Worm (Caenorhabditis elegans): ENCODE measurements around the gene K07F5.14.

K07F5.14 gene

ce11 chrIV:9849624-9850023 is 12.4 kb upstream of the K07F5.14 start, which contains the start of gene K07F5.8:
Gene K07F5.8 (minus strand): TSS chrIV:9849724.
- no peak for TF ChIP-seq ceh-90 (tag; optimal IDR thresholded peaks at IDR 0.05)

ce11 chrIV:9850931-9851330 is 11.1 kb upstream of the K07F5.14 start, which contains the start of gene ssp-10:
Gene ssp-10 (minus strand): TSS chrIV:9851031.
- TF ChIP-seq tlp-1 (tag; optimal IDR thresholded peaks at IDR 0.05) (no peak), fkh-8 (tag; optimal IDR thresholded peaks at IDR 0.05) (no peak), zip-4 (GFP tag; optimal IDR thresholded peaks at IDR 0.05) (no peak), unc-130 (tag; optimal IDR thresholded peaks at IDR 0.05) (no peak), rnt-1 (tag; optimal IDR thresholded peaks at IDR 0.05) (no peak)

- no peak for TF ChIP-seq tlp-1 (tag; optimal IDR thresholded peaks at IDR 0.05)
- no peak for TF ChIP-seq aly-2 (tag; optimal IDR thresholded peaks at IDR 0.05)
- TF ChIP-seq lin-13 (GFP tag; optimal IDR thresholded peaks at IDR 0.05): no peak
- no peak for TF ChIP-seq isw-1 (GFP tag; IDR thresholded peaks at IDR 0.05)
- no peak for TF ChIP-seq snu-23 (GFP tag; optimal IDR thresholded peaks at IDR 0.05)
- TF ChIP-seq egl-13 (tag; optimal IDR thresholded peaks at IDR 0.05): no peak
- no peak for TF ChIP-seq unc-30 (tag; optimal IDR thresholded peaks at IDR 0.05)
- TF ChIP-seq ztf-4 (tag; optimal IDR thresholded peaks at IDR 0.05): no peak
- TF ChIP-seq lin-39 (tag; optimal IDR thresholded peaks at IDR 0.05): no peak
- no peak for TF ChIP-seq tbx-2 (tag; optimal IDR thresholded peaks at IDR 0.05)
- TF ChIP-seq lin-15B (tag; optimal IDR thresholded peaks at IDR 0.05): no peak
- TF ChIP-seq grh-1 (GFP tag; IDR thresholded peaks at IDR 0.05): no peak
- no peak for TF ChIP-seq efl-3 (GFP tag; optimal IDR thresholded peaks at IDR 0.05)
- no peak for TF ChIP-seq ets-5 (GFP tag; IDR thresholded peaks at IDR 0.05)
- no peak for TF ChIP-seq fkh-4 (tag; optimal IDR thresholded peaks at IDR 0.05; ENCODE audit: borderline replicate concordance)
- no peak for TF ChIP-seq elt-3 (tag; optimal IDR thresholded peaks at IDR 0.05)
These were observed 9.8 kb upstream of the K07F5.14 start, which contains the start of gene ssq-1 for ce11 chrIV:9852250-9852649. Gene ssq-1 (plus strand): TSS chrIV:9852550.

- TF ChIP-seq unc-130 (tag; optimal IDR thresholded peaks at IDR 0.05) (no peak), nhr-76 (tag; optimal IDR thresholded peaks at IDR 0.05) (no peak), alr-1 (tag; optimal IDR thresholded peaks at IDR 0.05; ENCODE audit: borderline replicate concordance) (no peak)
These were observed 9.1 kb upstream of the K07F5.14 start for ce11 chrIV:9852818-9853466.

- TF ChIP-seq tlp-1 (tag; optimal IDR thresholded peaks at IDR 0.05) (no peak), elt-2 (tag; optimal IDR thresholded peaks at IDR 0.05) (peak; percentile 5)
These were observed 7.1 kb upstream of the K07F5.14 start for ce11 chrIV:9854952-9855351.

ce11 chrIV:9855712-9856111 is 6.3 kb upstream of the K07F5.14 start, which contains the start of gene K07F5.12:
Gene K07F5.12 (plus strand): TSS chrIV:9856012.
- no peak for TF ChIP-seq F16B12.6 (tag; optimal IDR thresholded peaks at IDR 0.05)
- no peak for TF ChIP-seq nhr-76 (tag; optimal IDR thresholded peaks at IDR 0.05)
- TF ChIP-seq grh-1 (GFP tag; IDR thresholded peaks at IDR 0.05): no peak
- no peak for TF ChIP-seq lin-39 (tag; optimal IDR thresholded peaks at IDR 0.05)
- no peak for TF ChIP-seq lin-35 (GFP tag; optimal IDR thresholded peaks at IDR 0.05)
- no peak for TF ChIP-seq aly-2 (tag; optimal IDR thresholded peaks at IDR 0.05)
- no peak for TF ChIP-seq nhr-12 (tag; optimal IDR thresholded peaks at IDR 0.05)
- TF ChIP-seq fos-1 (tag; optimal IDR thresholded peaks at IDR 0.05): no peak
- TF ChIP-seq lir-3 (tag; optimal IDR thresholded peaks at IDR 0.05; ENCODE audit: poor library complexity): no peak
- TF ChIP-seq nhr-237 (tag; optimal IDR thresholded peaks at IDR 0.05): no peak
- TF ChIP-seq mep-1 (tag; optimal IDR thresholded peaks at IDR 0.05): no peak
- no peak for TF ChIP-seq mef-2 (tag; optimal IDR thresholded peaks at IDR 0.05)

All from whole organism, L1 larva.